Worm (Caenorhabditis elegans) whole organism, L4 larva: Measurements from ENCODE around the gene srv-10.

Experiments
- D1046.2 ChIP-seq: fragments of 200-800 bp; sonication (Bioruptor generic); IDR thresholded peaks from 2 replicates; pipeline ENCODE4 v1.3.6; 2022; ENCODE audit warnings: missing genetic modification characterization, missing compliant biosample characterization
- F10B5.3 ChIP-seq: sonication (generic microtip); optimal IDR thresholded peaks from 2 replicates; lab custom pipeline; 2016; ENCODE audit warnings: mild to moderate bottlenecking, missing genetic modification characterization, missing compliant biosample characterization
- F44E2.7 ChIP-seq: fragments of 200-800 bp; sonication (Bioruptor generic); IDR thresholded peaks from 2 replicates; pipeline ENCODE4 v2.1.2; 2022; ENCODE audit warnings: missing genetic modification characterization, missing compliant biosample characterization
- R02D3.7 ChIP-seq: fragments of 150-350 bp; sonication (generic microtip); optimal IDR thresholded peaks from 3 replicates; lab custom pipeline; 2014; ENCODE audit warnings: missing biosample characterization, missing genetic modification characterization
- T26A8.4 ChIP-seq: fragments of 200-800 bp; sonication (Bioruptor generic); IDR thresholded peaks from 2 replicates; pipeline ENCODE4 v1.3.6; 2022; ENCODE audit warnings: missing genetic modification characterization, missing compliant biosample characterization
- Y48G9A.11 ChIP-seq: fragments of 200-800 bp; sonication (Bioruptor generic); IDR thresholded peaks from 2 replicates; pipeline ENCODE4 v1.3.6; 2022; ENCODE audit warnings: missing genetic modification reagents, missing genetic modification characterization, missing compliant biosample characterization
- ZK337.2 ChIP-seq: fragments of 200-800 bp; sonication (Bioruptor generic); IDR thresholded peaks from 2 replicates; pipeline ENCODE4 v1.3.6; 2022; ENCODE audit warnings: missing genetic modification reagents, missing genetic modification characterization, missing compliant biosample characterization
- ceh-20 ChIP-seq: fragments of 200-800 bp; sonication (Bioruptor generic); IDR thresholded peaks from 2 replicates; pipeline ENCODE4 v1.3.6; 2022; ENCODE audit warnings: missing genetic modification reagents, missing genetic modification characterization, missing compliant biosample characterization
- ceh-28 ChIP-seq: fragments of 150-350 bp; optimal IDR thresholded peaks from 2 replicates; lab custom pipeline; 2014; ENCODE audit warnings: missing biosample characterization, missing genetic modification reagents, missing genetic modification characterization
- ceh-44 ChIP-seq: fragments of 200-800 bp; sonication (Bioruptor generic); IDR thresholded peaks from 2 replicates; pipeline ENCODE4 v1.3.6; 2022; ENCODE audit warnings: missing genetic modification reagents, missing genetic modification characterization, missing compliant biosample characterization
- ceh-62 ChIP-seq: sonication (generic microtip); optimal IDR thresholded peaks from 2 replicates; lab custom pipeline; 2017; ENCODE audit warnings: missing biosample characterization, missing genetic modification characterization
- ceh-82 ChIP-seq: sonication (generic microtip); optimal IDR thresholded peaks from 2 replicates; lab custom pipeline; 2017; ENCODE audit warnings: missing biosample characterization, missing genetic modification characterization
- ctbp-1 ChIP-seq: fragments of 200-800 bp; sonication (Bioruptor generic); IDR thresholded peaks from 2 replicates; pipeline ENCODE4 v1.3.6; 2022; ENCODE audit warnings: missing genetic modification reagents, missing genetic modification characterization, missing compliant biosample characterization
- daf-19 ChIP-seq: fragments of 200-800 bp; sonication (Bioruptor generic); conservative IDR thresholded peaks from 2 replicates; pipeline ENCODE4 v1.3.6; 2022; ENCODE audit warnings: missing genetic modification characterization, missing compliant biosample characterization
- dmd-9 ChIP-seq: fragments of 200-800 bp; sonication (Bioruptor generic); IDR thresholded peaks from 2 replicates; pipeline ENCODE4 v1.3.6; 2022; ENCODE audit warnings: missing genetic modification reagents, missing genetic modification characterization, missing compliant biosample characterization
- dpl-1 ChIP-seq: fragments of 150-350 bp; optimal IDR thresholded peaks from 2 replicates; lab custom pipeline; 2014; ENCODE audit warnings: missing biosample characterization, missing genetic modification reagents, missing genetic modification characterization
- egl-43 ChIP-seq: fragments of 200-800 bp; sonication (Bioruptor generic); IDR thresholded peaks from 2 replicates; pipeline ENCODE4 v1.3.6; 2022; ENCODE audit warnings: missing genetic modification reagents, missing genetic modification characterization, missing compliant biosample characterization
- fkh-10 ChIP-seq: fragments of 150-350 bp; optimal IDR thresholded peaks from 2 replicates; lab custom pipeline; 2014; ENCODE audit warnings: missing biosample characterization, missing genetic modification reagents, missing genetic modification characterization
- hif-1 ChIP-seq, 2 experiments: sonication (generic microtip); optimal IDR thresholded peaks; 2 replicates each; lab custom pipeline; 2016 to 2017; ENCODE audit warnings: missing compliant biosample characterization in 2 of 2, missing genetic modification characterization in 2 of 2, missing genetic modification reagents in 2 of 2, missing genotype in 2 of 2, mild to moderate bottlenecking in 1 of 2
- hlh-11 ChIP-seq: fragments of 200-800 bp; sonication (Bioruptor generic); optimal IDR thresholded peaks from 2 replicates; lab custom pipeline; 2018; ENCODE audit warnings: mild to moderate bottlenecking, missing genetic modification characterization, missing compliant biosample characterization
- hmg-1.1 ChIP-seq: fragments of 200-800 bp; sonication (Bioruptor generic); IDR thresholded peaks from 2 replicates; pipeline ENCODE4 v1.3.6; 2022; ENCODE audit warnings: missing genetic modification reagents, missing genetic modification characterization, missing compliant biosample characterization
- lim-7 ChIP-seq: fragments of 200-800 bp; sonication (Bioruptor generic); IDR thresholded peaks from 2 replicates; pipeline ENCODE4 v1.3.6; 2022; ENCODE audit warnings: missing genetic modification characterization, missing compliant biosample characterization
- lin-13 ChIP-seq: fragments of 150-350 bp; optimal IDR thresholded peaks from 2 replicates; lab custom pipeline; 2014; ENCODE audit warnings: missing biosample characterization, missing genetic modification reagents, missing genetic modification characterization
- lin-15B ChIP-seq: fragments of 150-350 bp; sonication (generic microtip); optimal IDR thresholded peaks from 3 replicates; lab custom pipeline; 2014; ENCODE audit warnings: missing biosample characterization, missing genetic modification characterization
- lin-38 ChIP-seq: fragments of 200-800 bp; sonication (Bioruptor generic); IDR thresholded peaks from 2 replicates; pipeline ENCODE4 v1.3.6; 2022; ENCODE audit warnings: missing genetic modification reagents, missing genetic modification characterization, missing compliant biosample characterization
- lin-39 ChIP-seq: fragments of 150-350 bp; optimal IDR thresholded peaks from 2 replicates; lab custom pipeline; 2014; ENCODE audit warnings: missing biosample characterization, missing genetic modification reagents, missing genetic modification characterization
- lir-3 ChIP-seq: sonication (generic microtip); optimal IDR thresholded peaks from 2 replicates; lab custom pipeline; 2016; ENCODE audit warnings: mild to moderate bottlenecking, missing genetic modification characterization, missing compliant biosample characterization
- lsy-2 ChIP-seq, 2 experiments: fragments of 150-350 bp in 1 of 2; sonication (generic microtip) in 1 of 2; optimal IDR thresholded peaks; 2 replicates each; lab custom pipeline; 2014 to 2017; ENCODE audit warnings: missing biosample characterization in 2 of 2, missing genetic modification characterization in 2 of 2
- madf-9 ChIP-seq: fragments of 200-800 bp; sonication (Bioruptor generic); conservative IDR thresholded peaks from 2 replicates; pipeline ENCODE4 v1.3.6; 2022; ENCODE audit warnings: missing genetic modification reagents, missing genetic modification characterization, missing compliant biosample characterization
- mdl-1 ChIP-seq, 2 experiments: fragments of 150-350 bp in 1 of 2; sonication (generic microtip) in 1 of 2; optimal IDR thresholded peaks; 2 replicates each; lab custom pipeline; 2014 to 2017; ENCODE audit warnings: missing biosample characterization in 2 of 2, missing genetic modification characterization in 2 of 2
- mep-1 ChIP-seq: fragments of 150-350 bp; sonication (generic microtip); optimal IDR thresholded peaks from 3 replicates; lab custom pipeline; 2014; ENCODE audit warnings: missing biosample characterization, missing genetic modification characterization
- mxl-3 ChIP-seq: fragments of 200-800 bp; sonication (Bioruptor generic); optimal IDR thresholded peaks from 2 replicates; lab custom pipeline; 2018; ENCODE audit warnings: mild to moderate bottlenecking, missing genetic modification characterization, missing compliant biosample characterization
- nhr-10 ChIP-seq: fragments of 150-350 bp; optimal IDR thresholded peaks from 2 replicates; lab custom pipeline; 2014; ENCODE audit warnings: missing biosample characterization, missing genetic modification characterization
- nhr-11 ChIP-seq: fragments of 150-350 bp; optimal IDR thresholded peaks from 2 replicates; lab custom pipeline; 2014; ENCODE audit warnings: missing biosample characterization, missing genetic modification characterization
- nhr-237 ChIP-seq: sonication (generic microtip); optimal IDR thresholded peaks from 2 replicates; lab custom pipeline; 2017; ENCODE audit warnings: missing biosample characterization, missing genetic modification characterization
- nhr-25 ChIP-seq: sonication (generic microtip); optimal IDR thresholded peaks from 2 replicates; lab custom pipeline; 2017; ENCODE audit warnings: missing genetic modification characterization, mild to moderate bottlenecking, missing compliant biosample characterization, antibody characterized with exemption, moderate library complexity, borderline replicate concordance; ENCODE audit not compliant: insufficient read depth
- nhr-28 ChIP-seq: fragments of 150-350 bp; optimal IDR thresholded peaks from 2 replicates; lab custom pipeline; 2014; ENCODE audit warnings: missing biosample characterization, missing genetic modification characterization
- nhr-42 ChIP-seq: fragments of 200-800 bp; sonication (Bioruptor generic); IDR thresholded peaks from 2 replicates; pipeline ENCODE4 v1.3.6; 2022; ENCODE audit warnings: missing genetic modification characterization, missing compliant biosample characterization
- nhr-6 ChIP-seq: fragments of 150-350 bp; optimal IDR thresholded peaks from 2 replicates; lab custom pipeline; 2014; ENCODE audit warnings: missing biosample characterization, missing genetic modification characterization
- pha-4 ChIP-seq, 2 experiments: fragments of 150-350 bp in 1 of 2; fragments of 200-800 bp in 1 of 2; sonication (Bioruptor generic) in 1 of 2; IDR thresholded peaks in 1 of 2; optimal IDR thresholded peaks in 1 of 2; 2 replicates each; pipeline versions ENCODE4 v1.3.6 to Lab custom; 2014 to 2022; ENCODE audit warnings: missing genetic modification characterization in 2 of 2, missing genetic modification reagents in 2 of 2, missing biosample characterization in 1 of 2, missing compliant biosample characterization in 1 of 2
- php-3 ChIP-seq: fragments of 200-800 bp; sonication (Bioruptor generic); IDR thresholded peaks from 2 replicates; pipeline ENCODE4 v1.3.6; 2022; ENCODE audit warnings: missing genetic modification reagents, missing genetic modification characterization, missing compliant biosample characterization
- rbr-2 ChIP-seq: sonication (generic microtip); optimal IDR thresholded peaks from 2 replicates; lab custom pipeline; 2016; ENCODE audit warnings: missing genotype, missing genetic modification characterization, missing compliant biosample characterization
- sdz-12 ChIP-seq: fragments of 200-800 bp; sonication (Bioruptor generic); optimal IDR thresholded peaks from 2 replicates; lab custom pipeline; 2018; ENCODE audit warnings: mild to moderate bottlenecking, missing genetic modification characterization, missing compliant biosample characterization
- set-16 ChIP-seq: fragments of 200-800 bp; sonication (Bioruptor generic); IDR thresholded peaks from 2 replicates; pipeline ENCODE4 v1.3.6; 2022; ENCODE audit warnings: missing genetic modification reagents, missing genetic modification characterization, missing compliant biosample characterization
- skn-1 ChIP-seq: fragments of 150-350 bp; optimal IDR thresholded peaks from 2 replicates; lab custom pipeline; 2014; ENCODE audit warnings: missing biosample characterization, missing genetic modification characterization
- spr-3 ChIP-seq: fragments of 200-800 bp; sonication (Bioruptor generic); optimal IDR thresholded peaks from 2 replicates; lab custom pipeline; 2018; ENCODE audit warnings: mild to moderate bottlenecking, missing genetic modification characterization, missing compliant biosample characterization
- tra-1 ChIP-seq: fragments of 200-800 bp; sonication (Bioruptor generic); IDR thresholded peaks from 2 replicates; pipeline ENCODE4 v1.3.6; 2022; ENCODE audit warnings: missing genetic modification reagents, missing genetic modification characterization, missing compliant biosample characterization
- unc-130 ChIP-seq: sonication (generic microtip); optimal IDR thresholded peaks from 2 replicates; lab custom pipeline; 2016; ENCODE audit warnings: missing genetic modification reagents, missing genetic modification characterization, missing compliant biosample characterization
- vab-7 ChIP-seq: fragments of 200-800 bp; sonication (Bioruptor generic); IDR thresholded peaks from 2 replicates; pipeline ENCODE4 v1.3.6; 2022; ENCODE audit warnings: missing genetic modification reagents, missing genetic modification characterization, missing compliant biosample characterization
- zag-1 ChIP-seq: fragments of 150-350 bp; optimal IDR thresholded peaks from 2 replicates; lab custom pipeline; 2014; ENCODE audit warnings: missing biosample characterization, missing genetic modification characterization
- ztf-7 ChIP-seq: fragments of 150-350 bp; optimal IDR thresholded peaks from 2 replicates; lab custom pipeline; 2014; ENCODE audit warnings: missing biosample characterization, missing genetic modification characterization

Gene srv-10

ce11 chrV:13393333-13393803 is 30.3 kb upstream of the srv-10 start:
- TF ChIP-seq R02D3.7, result no peak
- TF ChIP-seq nhr-237 (tag; lab: Kevin White, UChicago), result no peak
- TF ChIP-seq fkh-10 (GFP tag; lab: Kevin White, UChicago), result no peak
- TF ChIP-seq ceh-28 (tag; lab: Kevin White, UChicago), result no peak
- 0 out of 2 replicates have a peak, but pooled peaks have one; percentile 15 for TF ChIP-seq egl-43 (GFP tag; lab: Robert Waterston, UW)
- TF ChIP-seq madf-9 (GFP tag; lab: Robert Waterston, UW), result no peak
- no peak for TF ChIP-seq lir-3 (tag; lab: Kevin White, UChicago)
- no peak for TF ChIP-seq ZK337.2 (GFP tag; lab: Robert Waterston, UW)
- TF ChIP-seq F10B5.3, result no peak
- TF ChIP-seq php-3 (GFP tag; lab: Robert Waterston, UW), result no peak
- peak; percentile 87 for TF ChIP-seq nhr-28 (tag; lab: Kevin White, UChicago)
- TF ChIP-seq ceh-62, result no peak
- 0 out of 2 replicates have a peak, but pooled peaks have one; percentile 9 for TF ChIP-seq D1046.2 (GFP tag; lab: Robert Waterston, UW)
- TF ChIP-seq nhr-25 (tag; lab: Kevin White, UChicago), result no peak
- peak in 1 of 2 experiments; percentile 56 for TF ChIP-seq mdl-1 (tag; optimal IDR thresholded peaks at IDR 0.05; lab: Kevin White, UChicago)
- TF ChIP-seq vab-7 (GFP tag; lab: Robert Waterston, UW), result no peak
- no peak for TF ChIP-seq Y48G9A.11 (GFP tag; lab: Robert Waterston, UW)
- no peak for TF ChIP-seq pha-4 (GFP tag; IDR thresholded peaks at IDR 0.05; lab: Robert Waterston, UW)
- TF ChIP-seq pha-4 (tag; optimal IDR thresholded peaks at IDR 0.05; lab: Kevin White, UChicago), result no peak
- no peak for TF ChIP-seq lin-15B (tag; lab: Kevin White, UChicago)
- TF ChIP-seq dpl-1 (GFP tag; lab: Kevin White, UChicago), result no peak
- no peak for TF ChIP-seq zag-1 (tag; lab: Kevin White, UChicago)
- no peak for TF ChIP-seq sdz-12 (GFP tag; lab: Kevin White, UChicago)
- no peak for TF ChIP-seq nhr-6 (tag; lab: Kevin White, UChicago)
- TF ChIP-seq nhr-10, result no peak
- TF ChIP-seq T26A8.4 (GFP tag; lab: Robert Waterston, UW), result no peak
- TF ChIP-seq skn-1 (tag; lab: Kevin White, UChicago), result no peak
- TF ChIP-seq set-16 (GFP tag; lab: Robert Waterston, UW), result peak; percentile 73
- TF ChIP-seq mxl-3 (GFP tag; lab: Kevin White, UChicago), result peak; percentile 57
- TF ChIP-seq hlh-11 (tag; lab: Kevin White, UChicago), result peak; percentile 73
- peak in 1 of 2 experiments; percentile 8 for TF ChIP-seq hif-1 (tag; optimal IDR thresholded peaks at IDR 0.05; lab: Kevin White, UChicago)
- no peak for TF ChIP-seq daf-19 (GFP tag; lab: Robert Waterston, UW)
- no peak for TF ChIP-seq ceh-44 (GFP tag; lab: Robert Waterston, UW)
- TF ChIP-seq ctbp-1 (GFP tag; lab: Robert Waterston, UW), result peak; percentile 41; the same call in 1 of the 2 replicates
- TF ChIP-seq unc-130, result no peak
- no peak for TF ChIP-seq hmg-1.1
- TF ChIP-seq lin-13, result no peak
- TF ChIP-seq spr-3 (GFP tag; lab: Kevin White, UChicago), result no peak
- TF ChIP-seq F44E2.7 (GFP tag; lab: Robert Waterston, UW), result no peak
- no peak for TF ChIP-seq lsy-2 (tag; optimal IDR thresholded peaks at IDR 0.05; lab: Kevin White, UChicago)
- TF ChIP-seq lin-38 (GFP tag; lab: Robert Waterston, UW), result no peak
- no peak for TF ChIP-seq lin-39
- TF ChIP-seq rbr-2, result peak; percentile 18
- TF ChIP-seq ceh-82 (tag; lab: Kevin White, UChicago), result no peak
- TF ChIP-seq tra-1 (GFP tag; lab: Robert Waterston, UW), result no peak
- no peak for TF ChIP-seq ztf-7 (tag; lab: Kevin White, UChicago)
- TF ChIP-seq lim-7 (GFP tag; lab: Robert Waterston, UW), result 0 out of 2 replicates have a peak, but pooled peaks have one; percentile 45
- TF ChIP-seq dmd-9 (GFP tag; lab: Robert Waterston, UW), result no peak
- TF ChIP-seq nhr-42 (GFP tag; lab: Robert Waterston, UW), result no peak
- TF ChIP-seq ceh-20 (GFP tag; lab: Robert Waterston, UW), result no peak
- peak; percentile 20 for TF ChIP-seq nhr-11 (tag; lab: Kevin White, UChicago)
- TF ChIP-seq mep-1 (tag; lab: Kevin White, UChicago), result peak; percentile 10
